Worm (Caenorhabditis elegans) whole organism, mixed stage, embryonic: ENCODE measurements around the gene sri-65.

Source experiments
- ces-1 ChIP-seq: fragments of 150-350 bp; optimal IDR thresholded peaks from 2 replicates; lab custom pipeline; 2014; ENCODE audit warnings: missing biosample characterization, missing genetic modification reagents, missing genetic modification characterization
- drap-1 ChIP-seq: fragments of 200-800 bp; sonication (Bioruptor generic); optimal IDR thresholded peaks from 3 replicates; lab custom pipeline; 2018; ENCODE audit warnings: mild to moderate bottlenecking, missing genetic modification characterization, missing compliant biosample characterization
- elt-1 ChIP-seq: sonication (generic microtip); optimal IDR thresholded peaks from 2 replicates; lab custom pipeline; 2017; ENCODE audit warnings: missing genetic modification characterization, mild to moderate bottlenecking, missing compliant biosample characterization, antibody characterized with exemption, moderate library complexity, borderline replicate concordance; ENCODE audit not compliant: insufficient read depth
- hlh-1 ChIP-seq: fragments of 150-350 bp; optimal IDR thresholded peaks from 2 replicates; lab custom pipeline; 2014; ENCODE audit warnings: missing biosample characterization, missing genetic modification reagents, missing genetic modification characterization
- lin-13 ChIP-seq: fragments of 150-350 bp; optimal IDR thresholded peaks from 2 replicates; lab custom pipeline; 2014; ENCODE audit warnings: missing biosample characterization, missing genetic modification characterization
- lin-32 ChIP-seq: fragments of 200-800 bp; sonication (Bioruptor generic); optimal IDR thresholded peaks from 2 replicates; lab custom pipeline; 2018; ENCODE audit warnings: mild to moderate bottlenecking, missing genetic modification characterization, missing compliant biosample characterization
- lsy-2 ChIP-seq: fragments of 150-350 bp; optimal IDR thresholded peaks from 2 replicates; lab custom pipeline; 2014; ENCODE audit warnings: missing biosample characterization, missing genetic modification characterization
- mep-1 ChIP-seq: fragments of 150-350 bp; optimal IDR thresholded peaks from 2 replicates; lab custom pipeline; 2017; ENCODE audit warnings: missing biosample characterization, missing genetic modification reagents, missing genetic modification characterization, inconsistent platforms
- nhr-2 ChIP-seq: fragments of 150-350 bp; optimal IDR thresholded peaks from 2 replicates; lab custom pipeline; 2014; ENCODE audit warnings: missing biosample characterization, missing genetic modification characterization
- nhr-237 ChIP-seq: fragments of 150-350 bp; optimal IDR thresholded peaks from 2 replicates; lab custom pipeline; 2014; ENCODE audit warnings: missing biosample characterization, missing genetic modification characterization
- nhr-76 ChIP-seq: sonication (generic microtip); optimal IDR thresholded peaks from 2 replicates; lab custom pipeline; 2017; ENCODE audit warnings: missing biosample characterization, missing genetic modification characterization
- snpc-4 ChIP-seq: fragments of 150-350 bp; optimal IDR thresholded peaks from 2 replicates; lab custom pipeline; 2014; ENCODE audit warnings: missing biosample characterization, missing genetic modification characterization
- zip-8 ChIP-seq: fragments of 150-350 bp; optimal IDR thresholded peaks from 2 replicates; lab custom pipeline; 2014; ENCODE audit warnings: missing biosample characterization, missing genetic modification characterization
- ztf-11 ChIP-seq: fragments of 150-350 bp; optimal IDR thresholded peaks from 2 replicates; lab custom pipeline; 2014; ENCODE audit warnings: missing biosample characterization, missing genetic modification characterization

ce11 chrV:16403974-16404373 is 15.8 kb upstream of the sri-65 start, which contains the start of gene syp-1:
- TF ChIP-seq drap-1 (GFP tag; lab: Kevin White, UChicago) (no peak), nhr-237 (no peak), ces-1 (GFP tag; lab: Kevin White, UChicago) (no peak), lsy-2 (tag; lab: Kevin White, UChicago) (no peak), zip-8 (no peak), hlh-1 (tag; lab: Kevin White, UChicago) (no peak), snpc-4 (tag; lab: Kevin White, UChicago) (no peak), ztf-11 (tag; lab: Kevin White, UChicago) (no peak), elt-1 (tag; lab: Kevin White, UChicago) (no peak), lin-13 (tag; lab: Kevin White, UChicago) (no peak), mep-1 (no peak), nhr-76 (tag; lab: Kevin White, UChicago) (no peak), lin-32 (GFP tag; lab: Kevin White, UChicago) (no peak), nhr-2 (tag; lab: Kevin White, UChicago) (no peak)
